Fruit fly (Drosophila melanogaster) whole organism: ENCODE data around the gene Fad2.

Source experiments
- CG8478 ChIP-seq: fragments of >200 bp; optimal IDR thresholded peaks from 2 replicates; lab custom pipeline; 2018; ENCODE audit warnings: inconsistent platforms
- Dll ChIP-seq: fragments of >200 bp; optimal IDR thresholded peaks from 2 replicates; lab custom pipeline; 2017
- EcR ChIP-seq, 2 experiments: fragments of >200 bp; optimal IDR thresholded peaks; 2 replicates each; lab custom pipeline; 2017; ENCODE audit warnings: missing biosample characterization in 2 of 2, missing genetic modification characterization in 2 of 2, missing genetic modification reagents in 2 of 2
- pan ChIP-seq: fragments of >200 bp; optimal IDR thresholded peaks from 2 replicates; lab custom pipeline; 2017
- psq ChIP-seq: fragments of >200 bp; optimal IDR thresholded peaks from 2 replicates; lab custom pipeline; 2017
- usp ChIP-seq: fragments of >200 bp; optimal IDR thresholded peaks from 2 replicates; lab custom pipeline; 2017; ENCODE audit warnings: missing biosample characterization, missing genetic modification characterization, mixed read lengths

Gene Fad2

dm6 chr3L:11002923-11003322, 20.4 kb upstream of the Fad2 start:
- no peak for TF ChIP-seq EcR (GFP tag; optimal IDR thresholded peaks at IDR 0.05; lab: Kevin White, UChicago)
- TF ChIP-seq psq (lab: Kevin White, UChicago) = no peak
- TF ChIP-seq usp (GFP tag; lab: Kevin White, UChicago) = no peak
- no peak for TF ChIP-seq Dll (lab: Kevin White, UChicago)
- TF ChIP-seq CG8478 (lab: Kevin White, UChicago) = no peak
- TF ChIP-seq pan = no peak

- TF ChIP-seq usp (GFP tag; lab: Kevin White, UChicago) (no peak), CG8478 (lab: Kevin White, UChicago) (no peak), pan (no peak), EcR (GFP tag; optimal IDR thresholded peaks at IDR 0.05; lab: Kevin White, UChicago) (no peak), psq (lab: Kevin White, UChicago) (no peak), Dll (lab: Kevin White, UChicago) (no peak)
These were observed 19.4 kb upstream of the Fad2 start for dm6 chr3L:11003980-11004379.

- TF ChIP-seq psq (lab: Kevin White, UChicago) (no peak), Dll (lab: Kevin White, UChicago) (no peak), pan (no peak), CG8478 (lab: Kevin White, UChicago) (no peak), EcR (GFP tag; optimal IDR thresholded peaks at IDR 0.05; lab: Kevin White, UChicago) (no peak), usp (GFP tag; lab: Kevin White, UChicago) (no peak)
These were observed 18.4 kb upstream of the Fad2 start for dm6 chr3L:11004739-11005476.

dm6 chr3L:11006433-11006832, 16.9 kb upstream of the Fad2 start:
- TF ChIP-seq usp (GFP tag; lab: Kevin White, UChicago) = no peak

- no peak for TF ChIP-seq psq (lab: Kevin White, UChicago)
These were observed 15.5 kb upstream of the Fad2 start for dm6 chr3L:11007786-11008185.

DNA sequence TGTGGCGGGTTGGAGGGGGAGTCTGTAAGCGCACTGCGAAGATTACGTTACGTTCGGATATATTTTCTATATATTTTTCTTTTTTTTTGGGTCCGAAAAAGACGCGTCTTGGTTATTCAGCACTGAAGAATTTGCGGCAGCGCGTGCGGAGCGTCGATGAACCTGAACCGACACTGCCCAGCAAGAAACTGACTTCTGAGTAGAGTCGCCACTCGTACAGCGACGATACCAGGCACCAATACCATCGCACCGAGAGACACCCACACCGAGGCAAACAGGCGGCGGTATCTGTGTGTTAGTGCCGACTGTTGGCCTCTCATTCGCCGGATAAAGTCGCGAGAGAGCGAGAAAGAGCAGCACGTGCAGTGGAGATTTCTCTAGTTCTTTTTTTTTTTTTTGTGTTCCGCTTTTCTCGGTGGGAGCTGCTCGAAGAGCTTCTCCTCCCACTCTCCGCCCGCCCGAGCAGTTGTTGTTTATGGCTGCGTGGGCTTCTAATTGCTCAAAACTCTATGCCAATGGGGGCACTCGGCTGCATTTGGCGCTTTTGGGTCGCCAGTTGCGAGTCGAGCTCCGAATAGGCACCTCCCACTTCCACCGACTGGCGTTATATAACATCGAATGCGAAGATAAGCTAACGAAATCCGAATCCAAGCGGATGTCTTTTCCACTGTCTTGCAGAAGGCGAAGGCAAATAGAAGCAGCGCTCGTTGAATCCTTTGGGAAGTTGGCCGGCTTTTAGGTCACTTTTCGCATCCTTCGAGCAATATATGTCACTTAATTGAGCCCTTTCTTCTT, 14.1 kb upstream of the Fad2 start, which contains the start of gene klu:
klu (minus strand) TSS at position 189 of the 795 bp plus-strand sequence.
- TF ChIP-seq pan (no peak), EcR (GFP tag; optimal IDR thresholded peaks at IDR 0.05; lab: Kevin White, UChicago) (no peak), psq (lab: Kevin White, UChicago) (no peak), Dll (lab: Kevin White, UChicago) (peak; percentile 55), usp (GFP tag; lab: Kevin White, UChicago) (no peak), CG8478 (lab: Kevin White, UChicago) (peak; percentile 26)

DNA sequence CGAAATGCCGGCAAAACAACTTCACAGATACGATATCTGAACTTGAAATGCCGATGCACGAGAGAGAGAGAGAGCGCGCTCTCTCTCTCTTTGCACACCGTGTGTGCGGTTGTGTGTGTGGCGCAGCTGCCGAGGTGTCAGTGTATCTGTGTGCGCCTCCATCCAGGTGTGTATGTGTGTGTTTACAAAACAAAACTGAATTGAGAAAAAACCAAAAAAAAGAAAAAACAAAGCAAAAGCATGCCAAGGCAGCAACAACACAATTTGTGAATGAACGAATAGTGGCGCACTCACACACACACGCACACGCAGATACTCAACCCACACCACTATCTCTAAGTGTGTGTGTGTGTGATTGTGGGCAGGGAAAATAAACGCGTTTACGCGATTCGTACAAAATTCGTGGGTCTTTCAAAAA, 12.9 kb upstream of the Fad2 start:
- TF ChIP-seq psq (lab: Kevin White, UChicago) = no peak
- no peak for TF ChIP-seq pan
- TF ChIP-seq usp (GFP tag; lab: Kevin White, UChicago) = no peak
- TF ChIP-seq Dll (lab: Kevin White, UChicago) = peak; percentile 93
- TF ChIP-seq EcR (GFP tag; optimal IDR thresholded peaks at IDR 0.05; lab: Kevin White, UChicago) = no peak
- TF ChIP-seq CG8478 (lab: Kevin White, UChicago) = peak; percentile 72

DNA sequence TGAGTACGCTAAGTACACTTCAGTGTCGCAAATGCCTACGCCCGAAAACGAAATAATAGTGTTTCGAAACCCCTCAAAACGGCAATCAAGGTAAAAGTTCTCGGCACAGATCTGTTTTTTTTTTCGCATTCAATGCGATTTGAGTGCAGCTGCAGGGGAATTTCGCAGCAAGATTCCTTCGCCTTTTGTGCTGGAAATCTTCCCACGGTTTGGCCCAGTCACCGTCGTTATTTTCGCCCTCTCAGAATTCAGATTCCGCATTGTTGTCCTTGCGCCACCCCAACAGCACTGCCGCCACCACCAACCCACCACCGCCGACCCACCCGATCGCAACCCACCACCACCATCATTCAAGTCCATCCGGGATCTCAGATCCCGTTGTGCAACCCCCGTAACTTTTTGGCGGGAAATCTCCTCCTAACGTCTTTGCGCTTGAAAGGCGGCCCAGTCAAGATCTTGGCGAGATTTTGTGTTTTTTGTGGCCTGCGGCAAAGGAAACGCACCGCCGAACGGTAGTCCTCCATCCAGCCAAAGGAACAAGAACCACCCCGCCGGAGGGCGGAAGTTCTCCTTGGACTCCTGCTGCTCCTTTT, 11.6 kb upstream of the Fad2 start:
- TF ChIP-seq EcR (GFP tag; optimal IDR thresholded peaks at IDR 0.05; lab: Kevin White, UChicago) = no peak

DNA sequence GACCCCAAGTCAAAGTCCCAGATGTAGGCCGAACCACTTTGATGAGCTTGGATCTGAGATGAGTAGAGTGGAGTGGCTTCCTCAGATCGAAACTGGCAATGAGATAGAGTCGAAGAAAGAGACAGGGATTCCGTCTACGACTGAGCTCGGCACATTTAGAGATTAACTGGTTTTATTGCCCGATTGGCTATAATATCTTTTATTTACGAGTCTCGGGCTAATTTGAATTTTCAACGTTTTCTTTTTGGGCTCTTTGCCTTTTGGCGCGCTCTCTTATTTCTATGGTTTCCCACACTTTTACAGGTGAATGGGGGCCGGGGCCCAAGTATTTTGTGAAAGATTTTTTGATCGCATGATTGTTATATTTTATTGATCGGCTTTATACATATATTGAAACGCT, 8.1 kb upstream of the Fad2 start:
- TF ChIP-seq psq (lab: Kevin White, UChicago) (no peak), CG8478 (lab: Kevin White, UChicago) (no peak), usp (GFP tag; lab: Kevin White, UChicago) (no peak), pan (no peak), Dll (lab: Kevin White, UChicago) (no peak), EcR (GFP tag; optimal IDR thresholded peaks at IDR 0.05; lab: Kevin White, UChicago) (no peak)

- TF ChIP-seq usp (GFP tag; lab: Kevin White, UChicago) (no peak), EcR (GFP tag; optimal IDR thresholded peaks at IDR 0.05; lab: Kevin White, UChicago) (no peak), pan (no peak), Dll (lab: Kevin White, UChicago) (no peak), psq (lab: Kevin White, UChicago) (no peak), CG8478 (lab: Kevin White, UChicago) (no peak)
These were observed 3.3 kb upstream of the Fad2 start for dm6 chr3L:11020058-11020457.

DNA sequence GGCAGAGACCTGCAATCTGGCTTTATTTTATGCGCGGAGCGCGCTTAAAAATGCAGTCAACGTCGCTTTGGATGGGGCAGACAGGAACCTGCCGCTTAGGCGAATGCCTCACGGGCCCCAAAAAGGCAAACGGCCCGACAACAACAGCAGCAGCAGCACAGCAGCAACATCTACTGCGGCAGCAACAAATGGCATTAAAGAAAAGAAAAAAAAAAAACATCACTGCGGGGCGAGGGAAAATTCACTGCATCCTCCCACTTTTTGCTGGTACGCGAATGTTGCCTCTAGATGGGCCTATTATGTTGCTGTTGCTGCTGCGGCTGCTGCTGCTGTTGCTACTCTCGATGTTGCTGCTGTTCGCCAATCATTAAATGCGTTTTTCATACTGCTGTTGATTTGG, 1.4 kb upstream of the Fad2 start:
- TF ChIP-seq usp (GFP tag; lab: Kevin White, UChicago) = no peak
- TF ChIP-seq Dll (lab: Kevin White, UChicago) = peak; percentile 19

dm6 chr3L:11025261-11025660, 1.9 kb downstream of the Fad2 start, which contains the start of gene CG32079:
Gene CG32079, plus strand, starts transcription at chr3L:11025561.
- no peak for TF ChIP-seq psq (lab: Kevin White, UChicago)
- no peak for TF ChIP-seq CG8478 (lab: Kevin White, UChicago)
- TF ChIP-seq Dll (lab: Kevin White, UChicago) = no peak
